Fruit fly (Drosophila melanogaster) whole organism, embryonic: ENCODE results near the gene Kdm5.

Experiments used
- ATbp ChIP-seq: fragments of 200-800 bp; sonication (Bioruptor generic); optimal IDR thresholded peaks from 2 replicates; lab custom pipeline; 2017; ENCODE audit warnings: missing biosample characterization, mild to moderate bottlenecking, missing genetic modification characterization, missing genetic modification reagents
- CG10321 ChIP-seq: fragments of 200-800 bp; sonication (Bioruptor generic); IDR thresholded peaks from 2 replicates; pipeline ENCODE4 v1.3.6; 2022; ENCODE audit warnings: missing biosample characterization, missing genetic modification characterization
- CG11093 ChIP-seq: fragments of 200-800 bp; sonication (Bioruptor generic); IDR thresholded peaks from 3 replicates; pipeline ENCODE4 v1.3.6; 2022; ENCODE audit warnings: missing biosample characterization, missing genetic modification characterization
- CG12744 ChIP-seq: fragments of 200-800 bp; sonication (Bioruptor generic); optimal IDR thresholded peaks from 2 replicates; lab custom pipeline; 2016; ENCODE audit warnings: missing biosample characterization, missing genetic modification characterization
- CG13424 ChIP-seq: fragments of 200-800 bp; sonication (Bioruptor generic); optimal IDR thresholded peaks from 2 replicates; lab custom pipeline; 2019; ENCODE audit warnings: missing biosample characterization, mild to moderate bottlenecking, missing genetic modification characterization, moderate library complexity
- CG14050 ChIP-seq: fragments of 200-800 bp; sonication (Bioruptor generic); IDR thresholded peaks from 3 replicates; pipeline ENCODE4 v1.3.6; 2022; ENCODE audit warnings: missing biosample characterization, missing genetic modification characterization
- CG14710 ChIP-seq: fragments of 200-800 bp; sonication (Bioruptor generic); optimal IDR thresholded peaks from 3 replicates; lab custom pipeline; 2019; ENCODE audit warnings: missing biosample characterization, mild to moderate bottlenecking, missing genetic modification characterization, moderate library complexity
- CG14965 ChIP-seq: fragments of 200-800 bp; sonication (Bioruptor generic); optimal IDR thresholded peaks from 2 replicates; lab custom pipeline; 2016; ENCODE audit warnings: missing biosample characterization, missing genetic modification characterization, borderline replicate concordance
- CG15073 ChIP-seq: fragments of 200-800 bp; sonication (Bioruptor generic); optimal IDR thresholded peaks from 2 replicates; lab custom pipeline; 2016; ENCODE audit warnings: missing biosample characterization, missing genetic modification characterization
- CG1529 ChIP-seq: fragments of 200-800 bp; sonication (Bioruptor generic); optimal IDR thresholded peaks from 3 replicates; lab custom pipeline; 2018; ENCODE audit warnings: missing biosample characterization, missing genetic modification characterization
- CG15479 ChIP-seq: fragments of 200-800 bp; sonication (Bioruptor generic); optimal IDR thresholded peaks from 3 replicates; lab custom pipeline; 2019; ENCODE audit warnings: missing biosample characterization, mild to moderate bottlenecking, missing genetic modification characterization, moderate library complexity
- CG1832 ChIP-seq: fragments of 200-800 bp; sonication (Bioruptor generic); optimal IDR thresholded peaks from 2 replicates; lab custom pipeline; 2017; ENCODE audit warnings: missing biosample characterization, mild to moderate bottlenecking, missing genetic modification characterization, inconsistent platforms
- CG2712 ChIP-seq: fragments of 200-800 bp; optimal IDR thresholded peaks from 3 replicates; lab custom pipeline; 2019; ENCODE audit warnings: missing biosample characterization, mild to moderate bottlenecking, missing genetic modification characterization, moderate library complexity
- CG30431 ChIP-seq: fragments of 200-800 bp; sonication (Bioruptor generic); optimal IDR thresholded peaks from 2 replicates; lab custom pipeline; 2017; ENCODE audit warnings: missing biosample characterization, missing genetic modification characterization
- CG5245 ChIP-seq: fragments of 200-800 bp; sonication (Bioruptor generic); optimal IDR thresholded peaks from 3 replicates; lab custom pipeline; 2016; ENCODE audit warnings: missing biosample characterization, missing genetic modification characterization
- CG6175 ChIP-seq: fragments of 200-800 bp; sonication (Bioruptor generic); IDR thresholded peaks from 3 replicates; pipeline ENCODE4 v1.3.6; 2022; ENCODE audit warnings: missing biosample characterization, missing genetic modification characterization
- CG8290 ChIP-seq, 3 experiments: fragments of 200-800 bp; sonication (Bioruptor generic); optimal IDR thresholded peaks; 2 replicates each; lab custom pipeline; 2016 to 2019; ENCODE audit warnings: missing biosample characterization in 3 of 3, missing genetic modification characterization in 3 of 3, mild to moderate bottlenecking in 2 of 3, moderate library complexity in 1 of 3
- Dip3 ChIP-seq: fragments of 200-800 bp; sonication (Bioruptor generic); optimal IDR thresholded peaks from 3 replicates; lab custom pipeline; 2016; ENCODE audit warnings: missing biosample characterization, missing genetic modification characterization
- Dp ChIP-seq: fragments of 200-800 bp; sonication (Bioruptor generic); optimal IDR thresholded peaks from 2 replicates; lab custom pipeline; 2018; ENCODE audit warnings: missing biosample characterization, mild to moderate bottlenecking, missing genetic modification characterization, moderate library complexity
- Dref ChIP-seq: fragments of 200-800 bp; sonication (Bioruptor generic); IDR thresholded peaks from 2 replicates; pipeline ENCODE4 v1.3.6; 2022; ENCODE audit warnings: missing biosample characterization, missing genetic modification characterization
- H15 ChIP-seq: fragments of 200-800 bp; sonication (Bioruptor generic); IDR thresholded peaks from 3 replicates; pipeline ENCODE4 v1.3.6; 2022; ENCODE audit warnings: missing biosample characterization, missing genetic modification characterization
- HLH54F ChIP-seq: fragments of 200-800 bp; sonication (Bioruptor generic); optimal IDR thresholded peaks from 3 replicates; lab custom pipeline; 2016; ENCODE audit warnings: missing biosample characterization, missing genetic modification characterization
- HLHmδ ChIP-seq: fragments of 200-800 bp; sonication (Bioruptor generic); optimal IDR thresholded peaks from 2 replicates; lab custom pipeline; 2018; ENCODE audit warnings: missing biosample characterization, mild to moderate bottlenecking, missing genetic modification characterization, moderate library complexity
- Max ChIP-seq: fragments of 200-800 bp; sonication (Bioruptor generic); optimal IDR thresholded peaks from 2 replicates; lab custom pipeline; 2016; ENCODE audit warnings: missing biosample characterization, mild to moderate bottlenecking, missing genetic modification characterization
- Neu2 ChIP-seq: fragments of 200-800 bp; sonication (Bioruptor generic); optimal IDR thresholded peaks from 3 replicates; lab custom pipeline; 2016; ENCODE audit warnings: missing biosample characterization, missing genetic modification characterization, borderline replicate concordance
- PHDP ChIP-seq: fragments of 200-800 bp; sonication (Bioruptor generic); optimal IDR thresholded peaks from 3 replicates; lab custom pipeline; 2018; ENCODE audit warnings: missing biosample characterization, mild to moderate bottlenecking, missing genetic modification characterization, moderate library complexity
- Poxn ChIP-seq: fragments of 200-800 bp; sonication (Bioruptor generic); IDR thresholded peaks from 2 replicates; pipeline ENCODE4 v1.3.6; 2022; ENCODE audit warnings: missing biosample characterization, missing genetic modification characterization
- Six4 ChIP-seq: fragments of 200-800 bp; sonication (Bioruptor generic); optimal IDR thresholded peaks from 2 replicates; lab custom pipeline; 2016; ENCODE audit warnings: missing biosample characterization, missing genetic modification characterization
- Usf ChIP-seq: fragments of 200-800 bp; sonication (Bioruptor generic); optimal IDR thresholded peaks from 2 replicates; lab custom pipeline; 2017; ENCODE audit warnings: missing genotype, missing biosample characterization, missing genetic modification characterization
- btn ChIP-seq: fragments of 200-800 bp; sonication (Bioruptor generic); optimal IDR thresholded peaks from 2 replicates; lab custom pipeline; 2016; ENCODE audit warnings: missing biosample characterization, missing genetic modification characterization
- da ChIP-seq: fragments of 200-800 bp; sonication (Bioruptor generic); optimal IDR thresholded peaks from 2 replicates; lab custom pipeline; 2016; ENCODE audit warnings: missing biosample characterization, missing genetic modification characterization
- emc ChIP-seq: fragments of 200-800 bp; sonication (Bioruptor generic); optimal IDR thresholded peaks from 2 replicates; lab custom pipeline; 2016; ENCODE audit warnings: missing biosample characterization, missing genetic modification characterization
- grn ChIP-seq: fragments of 200-800 bp; sonication (Bioruptor generic); optimal IDR thresholded peaks from 3 replicates; lab custom pipeline; 2017; ENCODE audit warnings: missing biosample characterization, missing genetic modification characterization
- her ChIP-seq: fragments of 200-800 bp; sonication (Bioruptor generic); optimal IDR thresholded peaks from 2 replicates; lab custom pipeline; 2016; ENCODE audit warnings: missing biosample characterization, missing genetic modification characterization
- jigr1 ChIP-seq: fragments of 200-800 bp; sonication (Bioruptor generic); IDR thresholded peaks from 3 replicates; pipeline ENCODE4 v1.3.6; 2022; ENCODE audit warnings: missing biosample characterization, missing genetic modification characterization
- jing ChIP-seq: fragments of 200-800 bp; sonication (Bioruptor generic); optimal IDR thresholded peaks from 2 replicates; lab custom pipeline; 2018; ENCODE audit warnings: missing biosample characterization, mild to moderate bottlenecking, missing genetic modification characterization
- jumu ChIP-seq: fragments of 200-800 bp; sonication (Bioruptor generic); optimal IDR thresholded peaks from 3 replicates; lab custom pipeline; 2016; ENCODE audit warnings: missing biosample characterization, missing genetic modification characterization
- nerfin-2 ChIP-seq: fragments of 200-800 bp; sonication (Bioruptor generic); IDR thresholded peaks from 2 replicates; pipeline ENCODE4 v1.3.6; 2022; ENCODE audit warnings: missing biosample characterization, missing genetic modification characterization; ENCODE audit not compliant: partially characterized antibody
- odd ChIP-seq: fragments of 200-800 bp; sonication (Bioruptor generic); optimal IDR thresholded peaks from 2 replicates; lab custom pipeline; 2017; ENCODE audit warnings: missing biosample characterization, mild to moderate bottlenecking, missing genetic modification characterization
- pb ChIP-seq: fragments of 200-800 bp; sonication (Bioruptor generic); optimal IDR thresholded peaks from 3 replicates; lab custom pipeline; 2016; ENCODE audit warnings: missing biosample characterization, missing genetic modification characterization
- ro ChIP-seq: fragments of 200-800 bp; sonication (Bioruptor generic); IDR thresholded peaks from 2 replicates; pipeline ENCODE4 v1.3.6; 2022; ENCODE audit warnings: missing biosample characterization, missing genetic modification characterization
- row ChIP-seq: fragments of 200-800 bp; sonication (Bioruptor generic); IDR thresholded peaks from 3 replicates; pipeline ENCODE4 v1.3.6; 2022; ENCODE audit warnings: missing biosample characterization, missing genetic modification characterization
- sens ChIP-seq: fragments of 200-800 bp; sonication (Bioruptor generic); peaks from one replicate; lab custom pipeline; 2016; ENCODE audit warnings: missing biosample characterization, missing genetic modification characterization
- slp2 ChIP-seq: fragments of 200-800 bp; sonication (Bioruptor generic); optimal IDR thresholded peaks from 2 replicates; lab custom pipeline; 2016; ENCODE audit warnings: missing biosample characterization, missing genetic modification characterization
- sqz ChIP-seq: fragments of 200-800 bp; sonication (Bioruptor generic); optimal IDR thresholded peaks from 3 replicates; lab custom pipeline; 2018; ENCODE audit warnings: missing biosample characterization, mild to moderate bottlenecking, missing genetic modification characterization
- tup ChIP-seq: fragments of 200-800 bp; sonication (Bioruptor generic); optimal IDR thresholded peaks from 2 replicates; lab custom pipeline; 2016; ENCODE audit warnings: missing biosample characterization, mild to moderate bottlenecking, missing genetic modification characterization, moderate library complexity
- twi ChIP-seq: fragments of 200-800 bp; optimal IDR thresholded peaks from 2 replicates; lab custom pipeline; 2019; ENCODE audit warnings: missing biosample characterization, mild to moderate bottlenecking, missing genetic modification characterization, moderate library complexity
- wek ChIP-seq: fragments of 200-800 bp; sonication (Bioruptor generic); optimal IDR thresholded peaks from 3 replicates; lab custom pipeline; 2018; ENCODE audit warnings: missing biosample characterization, mild to moderate bottlenecking, missing genetic modification characterization, moderate library complexity

The Kdm5 gene

DNA sequence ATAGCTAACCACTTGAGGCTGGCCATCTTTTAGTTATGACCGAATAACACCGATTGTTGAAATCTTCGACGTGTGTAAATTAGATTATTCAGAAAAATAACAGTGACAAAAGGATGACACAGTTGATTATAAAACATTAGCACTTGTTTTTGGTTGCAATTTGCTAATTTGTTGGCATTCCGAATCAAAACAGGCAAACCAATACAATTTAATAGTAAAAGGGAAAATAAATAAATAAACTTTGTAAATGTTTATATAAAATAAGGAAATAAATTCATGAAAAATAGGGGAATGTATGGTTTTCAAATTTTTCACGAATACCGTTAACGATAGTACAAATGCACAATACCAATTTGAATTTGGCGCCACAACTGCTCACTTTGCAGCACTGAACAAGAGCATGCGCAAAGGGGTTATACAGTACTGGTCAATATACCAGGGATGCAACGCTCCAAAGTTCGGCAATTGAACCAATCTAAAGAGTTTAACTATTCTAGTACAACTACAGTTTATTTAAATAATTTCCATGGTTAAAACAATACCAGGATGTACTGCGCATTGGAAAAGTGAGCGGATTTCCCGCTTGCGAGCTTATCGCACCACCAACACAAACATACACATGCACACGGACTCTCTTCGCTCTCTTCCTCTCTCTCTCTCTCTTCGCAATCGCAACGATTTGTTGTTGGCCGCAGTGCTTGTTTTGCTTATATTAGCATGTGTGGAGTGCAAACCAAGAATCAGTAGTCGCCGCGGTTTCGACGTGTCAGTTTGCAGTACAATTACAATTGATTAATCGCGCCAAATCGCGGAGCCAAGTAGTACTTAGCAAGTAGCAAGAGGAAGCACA lies 55.8 kb downstream of the Kdm5 start, which contains the start of the genes Sfp26Ad and Gpdh1 (continued):
- TF ChIP-seq sens = peak; percentile 95
- TF ChIP-seq nerfin-2 (GFP tag; lab: Robert Waterston, UW) = peak; percentile 39; the same call in 1 of the 2 replicates
- peak; percentile 68 for TF ChIP-seq CG8290 (GFP tag; optimal IDR thresholded peaks at IDR 0.05; lab: Kevin White, UChicago)
- TF ChIP-seq CG8290 (tag; optimal IDR thresholded peaks at IDR 0.05; lab: Kevin White, UChicago) = peak in 1 of 2 experiments; percentile 92
- TF ChIP-seq pb (GFP tag; lab: Kevin White, UChicago) = peak; percentile 55
- peak; percentile 59 for TF ChIP-seq slp2 (GFP tag; lab: Kevin White, UChicago)
- no peak for TF ChIP-seq CG10321 (GFP tag; lab: Robert Waterston, UW)
- peak; percentile 57; the same call in 2 of the 3 replicates for TF ChIP-seq CG6175 (GFP tag; lab: Robert Waterston, UW)
- TF ChIP-seq tup (GFP tag; lab: Kevin White, UChicago) = peak; percentile 69
- peak; percentile 99 for TF ChIP-seq wek (GFP tag; lab: Kevin White, UChicago)
- peak; percentile 68 for TF ChIP-seq Six4
- TF ChIP-seq ATbp (GFP tag; lab: Kevin White, UChicago) = peak; percentile 37
- peak; percentile 79 for TF ChIP-seq Max
- no peak for TF ChIP-seq CG1832 (GFP tag; lab: Kevin White, UChicago)
- peak; percentile 48; the same call in 1 of the 2 replicates for TF ChIP-seq Dref (GFP tag; lab: Robert Waterston, UW)
- peak; percentile 41 for TF ChIP-seq CG1529 (GFP tag; lab: Kevin White, UChicago)
- TF ChIP-seq emc (GFP tag; lab: Kevin White, UChicago) = peak; percentile 58
- TF ChIP-seq jigr1 = no peak
- peak; percentile 43 for TF ChIP-seq grn (GFP tag; lab: Kevin White, UChicago)
- TF ChIP-seq CG2712 (tag; lab: Kevin White, UChicago) = peak; percentile 68
- peak; percentile 28 for TF ChIP-seq HLHmδ (GFP tag; lab: Kevin White, UChicago)
- peak; percentile 77 for TF ChIP-seq her
- TF ChIP-seq da = peak; percentile 10
- no peak for TF ChIP-seq odd (GFP tag; lab: Kevin White, UChicago)
- peak; percentile 38 for TF ChIP-seq CG12744 (GFP tag; lab: Kevin White, UChicago)
- TF ChIP-seq CG15479 (GFP tag; lab: Kevin White, UChicago) = peak; percentile 90
- TF ChIP-seq CG14965 (GFP tag; lab: Kevin White, UChicago) = peak; percentile 27
- TF ChIP-seq twi = peak; percentile 26
- TF ChIP-seq CG5245 = peak; percentile 75
- TF ChIP-seq H15 (GFP tag; lab: Robert Waterston, UW) = peak; percentile 58; the same call in 2 of the 3 replicates
- TF ChIP-seq HLH54F = peak; percentile 84
- peak; percentile 11 for TF ChIP-seq btn (GFP tag; lab: Kevin White, UChicago)
- peak; percentile 15 for TF ChIP-seq Usf (GFP tag; lab: Kevin White, UChicago)
- peak; percentile 77 for TF ChIP-seq row (GFP tag; lab: Robert Waterston, UW)
- peak; percentile 48 for TF ChIP-seq CG30431 (GFP tag; lab: Kevin White, UChicago)
- TF ChIP-seq CG13424 (tag; lab: Kevin White, UChicago) = peak; percentile 66
- TF ChIP-seq CG15073 (GFP tag; lab: Kevin White, UChicago) = no peak
- TF ChIP-seq CG14710 (tag; lab: Kevin White, UChicago) = peak; percentile 79
- no peak for TF ChIP-seq Poxn (GFP tag; lab: Robert Waterston, UW)
- peak; percentile 36 for TF ChIP-seq sqz (GFP tag; lab: Kevin White, UChicago)
- TF ChIP-seq PHDP (tag; lab: Kevin White, UChicago) = peak; percentile 73
- peak; percentile 87 for TF ChIP-seq jumu (GFP tag; lab: Kevin White, UChicago)
- peak; percentile 41 for TF ChIP-seq Neu2 (GFP tag; lab: Kevin White, UChicago)
- peak; percentile 99 for TF ChIP-seq Dp (GFP tag; lab: Kevin White, UChicago)
- TF ChIP-seq ro (GFP tag; lab: Robert Waterston, UW) = no peak
- TF ChIP-seq CG14050 (GFP tag; lab: Robert Waterston, UW) = peak; percentile 33; the same call in 2 of the 3 replicates
- TF ChIP-seq jing (GFP tag; lab: Kevin White, UChicago) = peak; percentile 21
- peak; percentile 83 for TF ChIP-seq Dip3 (GFP tag; lab: Kevin White, UChicago)
- TF ChIP-seq CG11093 = no peak
